Worm (Caenorhabditis elegans) whole organism, late embryonic: ENCODE measurements around the gene H14E04.2.

ENCODE experiments used
- F13H6.1 ChIP-seq: sonication (generic microtip); optimal IDR thresholded peaks from 2 replicates; lab custom pipeline; 2016; ENCODE audit warnings: missing genetic modification characterization, missing compliant biosample characterization
- ceh-22 ChIP-seq: sonication (generic microtip); optimal IDR thresholded peaks from 2 replicates; lab custom pipeline; 2017; ENCODE audit warnings: missing biosample characterization, missing genetic modification characterization
- fkh-10 ChIP-seq: fragments of 150-350 bp; optimal IDR thresholded peaks from 2 replicates; lab custom pipeline; 2014; ENCODE audit warnings: missing biosample characterization, missing genetic modification reagents, missing genetic modification characterization
- nhr-11 ChIP-seq: fragments of 150-350 bp; optimal IDR thresholded peaks from 2 replicates; lab custom pipeline; 2014; ENCODE audit warnings: missing biosample characterization, missing genetic modification characterization
- sox-2 ChIP-seq: fragments of 200-800 bp; sonication (Bioruptor generic); IDR thresholded peaks from 2 replicates; pipeline ENCODE4 v1.3.6; 2022; ENCODE audit warnings: missing genetic modification reagents, missing genetic modification characterization, missing compliant biosample characterization
- ztf-16 ChIP-seq: sonication (generic microtip); optimal IDR thresholded peaks from 2 replicates; lab custom pipeline; 2017; ENCODE audit warnings: missing genetic modification characterization, missing compliant biosample characterization

ce11 chrIII:2375918-2376317 is at the start of gene H14E04.2:
- TF ChIP-seq fkh-10 (GFP tag; lab: Kevin White, UChicago) (no peak), ztf-16 (tag; lab: Kevin White, UChicago) (no peak), ceh-22 (tag; lab: Kevin White, UChicago) (no peak), nhr-11 (no peak), sox-2 (no peak), F13H6.1 (tag; lab: Kevin White, UChicago) (no peak)
